Fruit fly (Drosophila melanogaster) whole organism, embryonic: ENCODE results near the gene Sec23.

Experiments used
- CG10147 ChIP-seq: fragments of 200-800 bp; sonication (Bioruptor generic); optimal IDR thresholded peaks from 2 replicates; lab custom pipeline; 2019; ENCODE audit warnings: missing biosample characterization, mild to moderate bottlenecking, missing genetic modification characterization, moderate library complexity
- CG12942 ChIP-seq: fragments of 200-800 bp; sonication (Bioruptor generic); optimal IDR thresholded peaks from 3 replicates; lab custom pipeline; 2016; ENCODE audit warnings: missing biosample characterization, missing genetic modification characterization
- CG13296 ChIP-seq: fragments of 200-800 bp; sonication (Bioruptor generic); optimal IDR thresholded peaks from 3 replicates; lab custom pipeline; 2018; ENCODE audit warnings: missing biosample characterization, mild to moderate bottlenecking, missing genetic modification characterization
- CG14014 ChIP-seq: fragments of 200-800 bp; sonication (Bioruptor generic); IDR thresholded peaks from 2 replicates; pipeline ENCODE4 v1.3.6; 2022; ENCODE audit warnings: missing biosample characterization, missing genetic modification characterization
- CG15011 ChIP-seq: fragments of 200-800 bp; sonication (Bioruptor generic); optimal IDR thresholded peaks from 3 replicates; lab custom pipeline; 2018; ENCODE audit warnings: missing biosample characterization, mild to moderate bottlenecking, missing genetic modification characterization
- CG15479 ChIP-seq: fragments of 200-800 bp; sonication (Bioruptor generic); optimal IDR thresholded peaks from 3 replicates; lab custom pipeline; 2019; ENCODE audit warnings: missing biosample characterization, mild to moderate bottlenecking, missing genetic modification characterization, moderate library complexity
- CG17186 ChIP-seq: fragments of 200-800 bp; sonication (Bioruptor generic); optimal IDR thresholded peaks from 3 replicates; lab custom pipeline; 2017; ENCODE audit warnings: missing biosample characterization, missing genetic modification reagents, missing genetic modification characterization
- CG17359 ChIP-seq: fragments of 200-800 bp; sonication (Bioruptor generic); optimal IDR thresholded peaks from 3 replicates; lab custom pipeline; 2018; ENCODE audit warnings: missing biosample characterization, mild to moderate bottlenecking, missing genetic modification characterization, moderate library complexity
- CG17912 ChIP-seq: fragments of 200-800 bp; sonication (Bioruptor generic); optimal IDR thresholded peaks from 2 replicates; lab custom pipeline; 2018; ENCODE audit warnings: missing biosample characterization, mild to moderate bottlenecking, missing genetic modification characterization
- CG30020 ChIP-seq: fragments of 200-800 bp; optimal IDR thresholded peaks from 2 replicates; lab custom pipeline; 2019; ENCODE audit warnings: missing biosample characterization, mild to moderate bottlenecking, missing genetic modification characterization, moderate library complexity
- CG3726 ChIP-seq: fragments of 200-800 bp; sonication (Bioruptor generic); IDR thresholded peaks from 3 replicates; pipeline ENCODE4, ENCODE4 v1.3.6; 2022; ENCODE audit warnings: missing biosample characterization, missing genetic modification characterization
- CG6654 ChIP-seq: fragments of 200-800 bp; sonication (Bioruptor generic); optimal IDR thresholded peaks from 2 replicates; lab custom pipeline; 2017; ENCODE audit warnings: missing biosample characterization, mild to moderate bottlenecking, missing genetic modification characterization
- CG7786 ChIP-seq: fragments of 200-800 bp; sonication (Bioruptor generic); optimal IDR thresholded peaks from 2 replicates; lab custom pipeline; 2016; ENCODE audit warnings: missing biosample characterization, missing genetic modification characterization
- CG8089 ChIP-seq: fragments of 200-800 bp; sonication (Bioruptor generic); optimal IDR thresholded peaks from 3 replicates; lab custom pipeline; 2016; ENCODE audit warnings: missing biosample characterization, missing genetic modification characterization
- CG8290 ChIP-seq, 3 experiments: fragments of 200-800 bp; sonication (Bioruptor generic); optimal IDR thresholded peaks; 2 replicates each; lab custom pipeline; 2016 to 2019; ENCODE audit warnings: missing biosample characterization in 3 of 3, missing genetic modification characterization in 3 of 3, mild to moderate bottlenecking in 2 of 3, moderate library complexity in 1 of 3
- CG8359 ChIP-seq: fragments of 200-800 bp; sonication (Bioruptor generic); optimal IDR thresholded peaks from 2 replicates; lab custom pipeline; 2017; ENCODE audit warnings: missing biosample characterization, mild to moderate bottlenecking, missing genetic modification characterization, borderline replicate concordance
- Drgx ChIP-seq: fragments of 200-800 bp; sonication (Bioruptor generic); IDR thresholded peaks from 2 replicates; pipeline ENCODE4 v1.3.6; 2022; ENCODE audit warnings: missing biosample characterization, missing genetic modification characterization
- Fer2 ChIP-seq: fragments of 200-800 bp; sonication (Bioruptor generic); optimal IDR thresholded peaks from 2 replicates; lab custom pipeline; 2018; ENCODE audit warnings: missing biosample characterization, mild to moderate bottlenecking, missing genetic modification characterization, moderate library complexity
- Hmx ChIP-seq: fragments of 200-800 bp; sonication (Bioruptor generic); optimal IDR thresholded peaks from 2 replicates; lab custom pipeline; 2016; ENCODE audit warnings: missing biosample characterization, missing genetic modification characterization
- Hr51 ChIP-seq, 2 experiments: fragments of 200-800 bp; sonication (Bioruptor generic); optimal IDR thresholded peaks; 2 replicates in 1 of 2; 3 replicates in 1 of 2; lab custom pipeline; 2016 to 2018; ENCODE audit warnings: missing biosample characterization in 2 of 2, missing genetic modification characterization in 2 of 2, mild to moderate bottlenecking in 1 of 2, moderate library complexity in 1 of 2
- Hsf ChIP-seq: fragments of 200-800 bp; sonication (Bioruptor generic); optimal IDR thresholded peaks from 3 replicates; lab custom pipeline; 2016; ENCODE audit warnings: missing biosample characterization, missing genetic modification characterization
- Lpt ChIP-seq: fragments of >200 bp; optimal IDR thresholded peaks from 2 replicates; lab custom pipeline; 2018; ENCODE audit warnings: missing biosample characterization, missing genetic modification characterization
- MBD-R2 ChIP-seq: fragments of 200-800 bp; sonication (Bioruptor generic); IDR thresholded peaks from 2 replicates; pipeline ENCODE4 v1.3.6; 2022; ENCODE audit warnings: missing biosample characterization, missing genetic modification characterization
- Max ChIP-seq: fragments of 200-800 bp; sonication (Bioruptor generic); optimal IDR thresholded peaks from 2 replicates; lab custom pipeline; 2016; ENCODE audit warnings: missing biosample characterization, mild to moderate bottlenecking, missing genetic modification characterization
- NK7.1 ChIP-seq: fragments of 200-800 bp; sonication (Bioruptor generic); optimal IDR thresholded peaks from 3 replicates; lab custom pipeline; 2016; ENCODE audit warnings: missing biosample characterization, missing genetic modification characterization
- Neu2 ChIP-seq: fragments of 200-800 bp; sonication (Bioruptor generic); optimal IDR thresholded peaks from 3 replicates; lab custom pipeline; 2016; ENCODE audit warnings: missing biosample characterization, missing genetic modification characterization, borderline replicate concordance
- Rx ChIP-seq: fragments of 200-800 bp; sonication (Bioruptor generic); IDR thresholded peaks from 2 replicates; pipeline ENCODE4 v1.3.6; 2022; ENCODE audit warnings: missing biosample characterization, missing genetic modification characterization
- Side ChIP-seq: fragments of 200-800 bp; sonication (Bioruptor generic); optimal IDR thresholded peaks from 2 replicates; lab custom pipeline; 2016; ENCODE audit warnings: missing biosample characterization, missing genetic modification characterization
- br ChIP-seq: fragments of >200 bp; optimal IDR thresholded peaks from 2 replicates; lab custom pipeline; 2017
- chm ChIP-seq: fragments of 200-800 bp; sonication (Bioruptor generic); IDR thresholded peaks from 2 replicates; pipeline ENCODE4 v1.3.6; 2022; ENCODE audit warnings: missing biosample characterization, missing genetic modification characterization
- ci ChIP-seq: fragments of 200-800 bp; sonication (Bioruptor generic); IDR thresholded peaks from 3 replicates; pipeline ENCODE4 v1.3.6; 2022; ENCODE audit warnings: missing biosample characterization, missing genetic modification characterization
- crc ChIP-seq: fragments of 200-800 bp; sonication (Bioruptor generic); optimal IDR thresholded peaks from 2 replicates; lab custom pipeline; 2016; ENCODE audit warnings: missing biosample characterization, missing genetic modification characterization
- dpn ChIP-seq, 2 experiments: fragments of 200-800 bp; sonication (Bioruptor generic); optimal IDR thresholded peaks; 3 replicates each; lab custom pipeline; 2016; ENCODE audit warnings: missing biosample characterization in 2 of 2, missing genetic modification characterization in 2 of 2
- dysf ChIP-seq: fragments of 200-800 bp; sonication (Bioruptor generic); IDR thresholded peaks from 3 replicates; pipeline ENCODE4 v1.3.6; 2022; ENCODE audit warnings: missing biosample characterization, missing genetic modification characterization
- eyg ChIP-seq: fragments of 200-800 bp; sonication (Bioruptor generic); optimal IDR thresholded peaks from 3 replicates; lab custom pipeline; 2016; ENCODE audit warnings: missing biosample characterization, missing genetic modification characterization
- fd102C ChIP-seq: fragments of 200-800 bp; sonication (Bioruptor generic); optimal IDR thresholded peaks from 2 replicates; lab custom pipeline; 2018; ENCODE audit warnings: missing biosample characterization, mild to moderate bottlenecking, missing genetic modification characterization, moderate library complexity
- fu2 ChIP-seq: fragments of 200-800 bp; sonication (Bioruptor generic); optimal IDR thresholded peaks from 2 replicates; lab custom pipeline; 2016; ENCODE audit warnings: missing biosample characterization, missing genetic modification characterization
- gt ChIP-seq: fragments of 200-800 bp; sonication (Bioruptor generic); IDR thresholded peaks from 2 replicates; pipeline ENCODE4 v1.3.6; 2022; ENCODE audit warnings: missing biosample characterization, missing genetic modification characterization
- knrl ChIP-seq: fragments of 200-800 bp; sonication (Bioruptor generic); IDR thresholded peaks from 3 replicates; pipeline ENCODE4 v1.3.6; 2022; ENCODE audit warnings: missing biosample characterization, missing genetic modification characterization; ENCODE audit not compliant: partially characterized antibody
- lov ChIP-seq, 2 experiments: fragments of 200-800 bp in 1 of 2; fragments of >200 bp in 1 of 2; sonication (Bioruptor generic) in 1 of 2; IDR thresholded peaks in 1 of 2; optimal IDR thresholded peaks in 1 of 2; 2 replicates in 1 of 2; 3 replicates in 1 of 2; pipeline versions ENCODE4 v1.3.6 to Lab custom; 2017 to 2022; ENCODE audit warnings: missing biosample characterization in 1 of 2, missing genetic modification characterization in 1 of 2
- nom ChIP-seq: fragments of 200-800 bp; sonication (Bioruptor generic); optimal IDR thresholded peaks from 2 replicates; lab custom pipeline; 2017; ENCODE audit warnings: missing biosample characterization, missing genetic modification characterization, mild to moderate bottlenecking, moderate library complexity, missing genetic modification reagents
- oc ChIP-seq: fragments of 200-800 bp; sonication (Bioruptor generic); optimal IDR thresholded peaks from 2 replicates; lab custom pipeline; 2018; ENCODE audit warnings: missing biosample characterization, mild to moderate bottlenecking, missing genetic modification characterization, moderate library complexity
- psq ChIP-seq: fragments of 200-800 bp; sonication (Bioruptor generic); optimal IDR thresholded peaks from 2 replicates; lab custom pipeline; 2017; ENCODE audit warnings: missing biosample characterization, missing genetic modification characterization
- tap ChIP-seq: fragments of 200-800 bp; optimal IDR thresholded peaks from 3 replicates; lab custom pipeline; 2019; ENCODE audit warnings: missing biosample characterization, mild to moderate bottlenecking, missing genetic modification characterization, moderate library complexity
- trh ChIP-seq: fragments of 200-800 bp; sonication (Bioruptor generic); optimal IDR thresholded peaks from 2 replicates; lab custom pipeline; 2016; ENCODE audit warnings: missing biosample characterization, missing genetic modification characterization
- vnd ChIP-seq: fragments of 200-800 bp; sonication (Bioruptor generic); IDR thresholded peaks from 3 replicates; pipeline ENCODE4 v1.3.6; 2022; ENCODE audit warnings: missing biosample characterization, missing genetic modification characterization; ENCODE audit not compliant: partially characterized antibody
- vvl ChIP-seq: fragments of 200-800 bp; sonication (Bioruptor generic); IDR thresholded peaks from 2 replicates; pipeline ENCODE4 v1.3.6; 2022; ENCODE audit warnings: missing biosample characterization, missing genetic modification characterization
- zf30C ChIP-seq: fragments of 200-800 bp; sonication (Bioruptor generic); optimal IDR thresholded peaks from 3 replicates; lab custom pipeline; 2018; ENCODE audit warnings: missing biosample characterization, mild to moderate bottlenecking, missing genetic modification characterization
- zfh2 ChIP-seq: fragments of 200-800 bp; sonication (Bioruptor generic); optimal IDR thresholded peaks from 2 replicates; lab custom pipeline; 2016; ENCODE audit warnings: missing biosample characterization, missing genetic modification characterization

The Sec23 gene

dm6 chr3R:5682921-5683748 lies 34.3 kb downstream of the Sec23 start (continued):
- TF ChIP-seq eyg (GFP tag; lab: Kevin White, UChicago) (no peak), CG17359 (tag; lab: Kevin White, UChicago) (peak; percentile 77), CG8290 (GFP tag; optimal IDR thresholded peaks at IDR 0.05; lab: Kevin White, UChicago) (peak; percentile 35), CG8290 (tag; optimal IDR thresholded peaks at IDR 0.05; lab: Kevin White, UChicago) (no peak), CG30020 (peak; percentile 2), CG7786 (GFP tag; lab: Kevin White, UChicago) (no peak), fd102C (GFP tag; lab: Kevin White, UChicago) (no peak), Lpt (no peak), tap (tag; lab: Kevin White, UChicago) (no peak), zf30C (GFP tag; lab: Kevin White, UChicago) (no peak), Max (GFP tag; lab: Kevin White, UChicago) (peak; percentile 23), CG8089 (GFP tag; lab: Kevin White, UChicago) (no peak), CG15011 (GFP tag; lab: Kevin White, UChicago) (no peak), knrl (no peak), Fer2 (tag; lab: Kevin White, UChicago) (no peak), oc (tag; lab: Kevin White, UChicago) (peak; percentile 63), zfh2 (GFP tag; lab: Kevin White, UChicago) (no peak), psq (GFP tag; lab: Kevin White, UChicago) (no peak), MBD-R2 (no peak), CG17912 (no peak), dysf (GFP tag; lab: Robert Waterston, UW) (peak; percentile 61; the same call in 2 of the 3 replicates), trh (GFP tag; lab: Kevin White, UChicago) (no peak), Hmx (no peak), crc (GFP tag; lab: Kevin White, UChicago) (no peak), CG14014 (no peak), CG8359 (GFP tag; lab: Kevin White, UChicago) (peak; percentile 11), vvl (GFP tag; lab: Robert Waterston, UW) (peak; percentile 59), gt (GFP tag; lab: Robert Waterston, UW) (no peak), CG10147 (no peak), ci (GFP tag; lab: Robert Waterston, UW) (peak; percentile 74), chm (GFP tag; lab: Robert Waterston, UW) (no peak), fu2 (GFP tag; lab: Kevin White, UChicago) (no peak), NK7.1 (no peak), Neu2 (no peak), Side (GFP tag; lab: Kevin White, UChicago) (no peak), CG15479 (GFP tag; lab: Kevin White, UChicago) (no peak), CG17186 (no peak), lov (optimal IDR thresholded peaks at IDR 0.05; lab: Kevin White, UChicago) (no peak), lov (GFP tag; IDR thresholded peaks at IDR 0.05; lab: Robert Waterston, UW) (no peak), CG6654 (GFP tag; lab: Kevin White, UChicago) (no peak), Hr51 (GFP tag; optimal IDR thresholded peaks at IDR 0.05; lab: Kevin White, UChicago) (peak in 1 of 2 experiments; percentile 9), Hsf (GFP tag; lab: Kevin White, UChicago) (peak; percentile 59), Rx (GFP tag; lab: Robert Waterston, UW) (no peak), Drgx (GFP tag; lab: Robert Waterston, UW) (peak; percentile 84), vnd (GFP tag; lab: Robert Waterston, UW) (no peak), dpn (GFP tag; optimal IDR thresholded peaks at IDR 0.05; lab: Kevin White, UChicago) (peak; percentile 2 to 39), CG13296 (GFP tag; lab: Kevin White, UChicago) (no peak), br (lab: Kevin White, UChicago) (no peak), CG12942 (GFP tag; lab: Kevin White, UChicago) (peak; percentile 9), CG3726 (GFP tag; lab: Robert Waterston, UW) (no peak), nom (GFP tag; lab: Kevin White, UChicago) (no peak)
